Worm (Caenorhabditis elegans): ENCODE data around the gene sre-12.

- TF ChIP-seq hmbx-1 (tag; optimal IDR thresholded peaks at IDR 0.05) (no peak), F13C5.2 (tag; optimal IDR thresholded peaks at IDR 0.05) (no peak), pes-1 (GFP tag; IDR thresholded peaks at IDR 0.05) (no peak), ama-1 (optimal IDR thresholded peaks at IDR 0.05) (no peak), flt-1 (GFP tag; IDR thresholded peaks at IDR 0.05) (no peak), aly-1 (tag; optimal IDR thresholded peaks at IDR 0.05) (no peak), ceh-13 (GFP tag; optimal IDR thresholded peaks at IDR 0.05) (no peak), scrt-1 (GFP tag; IDR thresholded peaks at IDR 0.05) (no peak), hnd-1 (tag; optimal IDR thresholded peaks at IDR 0.05) (no peak), tra-4 (tag; optimal IDR thresholded peaks at IDR 0.05) (no peak), tbx-37 (GFP tag; conservative IDR thresholded peaks at IDR 0.05) (no peak), tbx-11 (GFP tag; IDR thresholded peaks at IDR 0.05) (no peak), B0310.2 (tag; optimal IDR thresholded peaks at IDR 0.05) (no peak), hmg-4 (GFP tag; optimal IDR thresholded peaks at IDR 0.05) (no peak)
Measured at ce11 chrV:6985943-6986342, 7.0 kb upstream of the sre-12 start, which contains the start of gene nhr-163.

All from whole organism, early embryonic.